Worm (Caenorhabditis elegans) whole organism, early embryonic: ENCODE results near the gene T20B12.4.

Experiments used
- ama-1 ChIP-seq: fragments of 150-350 bp; optimal IDR thresholded peaks from 2 replicates; lab custom pipeline; 2014
- ceh-36 ChIP-seq: sonication (generic microtip); optimal IDR thresholded peaks from 2 replicates; lab custom pipeline; 2016; ENCODE audit warnings: missing genetic modification characterization, inconsistent platforms, missing compliant biosample characterization
- ets-7 ChIP-seq: sonication (generic microtip); optimal IDR thresholded peaks from 2 replicates; lab custom pipeline; 2016; ENCODE audit warnings: missing genotype, missing genetic modification characterization, missing compliant biosample characterization
- flt-1 ChIP-seq: fragments of 200-800 bp; sonication (Bioruptor generic); IDR thresholded peaks from 2 replicates; pipeline ENCODE4 v1.3.6; 2022; ENCODE audit warnings: missing genetic modification characterization, missing compliant biosample characterization
- pes-1 ChIP-seq: fragments of 200-800 bp; sonication (Bioruptor generic); IDR thresholded peaks from 2 replicates; pipeline ENCODE4 v1.3.6; 2022; ENCODE audit warnings: missing genetic modification reagents, missing genetic modification characterization, missing compliant biosample characterization
- tbx-11 ChIP-seq: fragments of 200-800 bp; sonication (Bioruptor generic); IDR thresholded peaks from 2 replicates; pipeline ENCODE4 v1.3.6; 2022; ENCODE audit warnings: missing genetic modification characterization, missing compliant biosample characterization

ce11 chrIII:7395354-7395753, 27.8 kb downstream of the T20B12.4 start, which contains the start of gene lgc-50:
- TF ChIP-seq ets-7 (no peak), ama-1 (lab: Kevin White, UChicago) (no peak), flt-1 (GFP tag; lab: Robert Waterston, UW) (no peak), ceh-36 (no peak), tbx-11 (GFP tag; lab: Robert Waterston, UW) (no peak), pes-1 (no peak)
